Worm (Caenorhabditis elegans) whole organism, L4/young adult: ENCODE results near the gene dex-1.

Experiments
- W03F9.2 ChIP-seq: fragments of 150-350 bp; optimal IDR thresholded peaks from 2 replicates; lab custom pipeline; 2014; ENCODE audit warnings: missing biosample characterization, missing genetic modification characterization
- dao-5 ChIP-seq: sonication (generic microtip); optimal IDR thresholded peaks from 2 replicates; lab custom pipeline; 2016; ENCODE audit warnings: missing genotype, missing genetic modification characterization, moderate library complexity, missing compliant biosample characterization
- him-1 ChIP-seq: sonication (generic microtip); optimal IDR thresholded peaks from 2 replicates; lab custom pipeline; 2016; ENCODE audit warnings: missing genotype, missing genetic modification reagents, missing genetic modification characterization, missing compliant biosample characterization

DNA sequence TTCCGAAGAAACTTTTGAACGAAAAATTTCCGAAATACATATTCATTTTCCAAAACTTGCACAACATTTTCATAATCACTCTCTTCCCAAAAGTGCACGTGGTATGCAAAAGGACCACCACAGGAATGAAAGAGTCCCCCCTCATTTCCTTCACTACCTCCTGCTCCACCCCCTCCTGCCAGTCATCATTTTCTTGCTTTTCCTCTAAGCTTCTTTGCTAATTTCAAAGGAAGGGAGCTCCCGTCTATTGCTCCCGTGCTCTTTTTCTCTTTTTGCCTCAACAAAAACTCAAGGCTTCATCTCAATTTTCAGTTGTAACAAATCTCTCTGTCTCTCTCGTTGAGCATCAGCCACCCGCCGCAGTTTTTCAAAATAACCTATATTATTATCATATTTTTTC is 46.9 kb downstream of the dex-1 start:
- TF ChIP-seq him-1 (tag; lab: Kevin White, UChicago): no peak
- no peak for TF ChIP-seq W03F9.2 (tag; lab: Kevin White, UChicago)
- TF ChIP-seq dao-5 (tag; lab: Kevin White, UChicago): no peak
